Fruit fly (Drosophila melanogaster) whole organism, embryonic: ENCODE results near the gene Calr.

Experiments used
- Atf6 ChIP-seq: fragments of 200-800 bp; sonication (Bioruptor generic); IDR thresholded peaks from 2 replicates; pipeline ENCODE4 v1.3.6; 2022; ENCODE audit warnings: missing biosample characterization, missing genetic modification characterization
- B-H1 ChIP-seq: fragments of 200-800 bp; sonication (Bioruptor generic); IDR thresholded peaks from 3 replicates; pipeline ENCODE4 v1.3.6; 2022; ENCODE audit warnings: missing biosample characterization, missing genetic modification characterization
- CG1233 ChIP-seq: fragments of 200-800 bp; sonication (Bioruptor generic); optimal IDR thresholded peaks from 4 replicates; lab custom pipeline; 2018; ENCODE audit warnings: missing biosample characterization, mild to moderate bottlenecking, missing genetic modification characterization
- CG13296 ChIP-seq: fragments of 200-800 bp; sonication (Bioruptor generic); optimal IDR thresholded peaks from 3 replicates; lab custom pipeline; 2018; ENCODE audit warnings: missing biosample characterization, mild to moderate bottlenecking, missing genetic modification characterization
- CG14710 ChIP-seq: fragments of 200-800 bp; sonication (Bioruptor generic); optimal IDR thresholded peaks from 3 replicates; lab custom pipeline; 2019; ENCODE audit warnings: missing biosample characterization, mild to moderate bottlenecking, missing genetic modification characterization, moderate library complexity
- CG15696 ChIP-seq: fragments of 200-800 bp; sonication (Bioruptor generic); optimal IDR thresholded peaks from 2 replicates; lab custom pipeline; 2019; ENCODE audit warnings: missing biosample characterization, mild to moderate bottlenecking, missing genetic modification characterization, moderate library complexity
- CG17186 ChIP-seq: fragments of 200-800 bp; sonication (Bioruptor generic); optimal IDR thresholded peaks from 3 replicates; lab custom pipeline; 2017; ENCODE audit warnings: missing biosample characterization, missing genetic modification reagents, missing genetic modification characterization
- CG17359 ChIP-seq: fragments of 200-800 bp; sonication (Bioruptor generic); optimal IDR thresholded peaks from 3 replicates; lab custom pipeline; 2018; ENCODE audit warnings: missing biosample characterization, mild to moderate bottlenecking, missing genetic modification characterization, moderate library complexity
- CG17612 ChIP-seq: fragments of 200-800 bp; sonication (Bioruptor generic); IDR thresholded peaks from 2 replicates; pipeline ENCODE4 v1.3.6; 2022; ENCODE audit warnings: missing biosample characterization, missing genetic modification characterization
- CG4360 ChIP-seq: fragments of 200-800 bp; sonication (Bioruptor generic); IDR thresholded peaks from 2 replicates; pipeline ENCODE4 v1.3.6; 2022; ENCODE audit warnings: missing biosample characterization, missing genetic modification characterization
- CG6689 ChIP-seq: fragments of 200-800 bp; sonication (Bioruptor generic); IDR thresholded peaks from 2 replicates; pipeline ENCODE4 v1.3.6; 2022; ENCODE audit warnings: missing biosample characterization, missing genetic modification characterization
- CG6765 ChIP-seq: fragments of 200-800 bp; sonication (Bioruptor generic); optimal IDR thresholded peaks from 3 replicates; lab custom pipeline; 2017; ENCODE audit warnings: missing biosample characterization, mild to moderate bottlenecking, missing genetic modification characterization
- CG7372 ChIP-seq: fragments of 200-800 bp; sonication (Bioruptor generic); IDR thresholded peaks from 2 replicates; pipeline ENCODE4 v1.3.6; 2022; ENCODE audit warnings: missing biosample characterization, missing genetic modification characterization
- CG7786 ChIP-seq: fragments of 200-800 bp; sonication (Bioruptor generic); optimal IDR thresholded peaks from 2 replicates; lab custom pipeline; 2016; ENCODE audit warnings: missing biosample characterization, missing genetic modification characterization
- CG8924 ChIP-seq: fragments of 200-800 bp; optimal IDR thresholded peaks from 3 replicates; lab custom pipeline; 2019; ENCODE audit warnings: missing biosample characterization, mild to moderate bottlenecking, missing genetic modification characterization, moderate library complexity
- CG9215 ChIP-seq: fragments of 200-800 bp; sonication (Bioruptor generic); IDR thresholded peaks from 2 replicates; pipeline ENCODE4 v1.3.6; 2022; ENCODE audit warnings: missing biosample characterization, missing genetic modification characterization
- CHES-1-like ChIP-seq: fragments of 200-800 bp; sonication (Bioruptor generic); optimal IDR thresholded peaks from 2 replicates; lab custom pipeline; 2016; ENCODE audit warnings: missing biosample characterization, missing genetic modification characterization
- CoRest ChIP-seq: fragments of 200-800 bp; sonication (Bioruptor generic); optimal IDR thresholded peaks from 3 replicates; lab custom pipeline; 2018; ENCODE audit warnings: missing biosample characterization, mild to moderate bottlenecking, missing genetic modification characterization, moderate library complexity
- Deaf1 ChIP-seq: fragments of 200-800 bp; optimal IDR thresholded peaks from 3 replicates; lab custom pipeline; 2019; ENCODE audit warnings: missing biosample characterization, mild to moderate bottlenecking, missing genetic modification characterization, moderate library complexity
- Dp ChIP-seq: fragments of 200-800 bp; sonication (Bioruptor generic); optimal IDR thresholded peaks from 2 replicates; lab custom pipeline; 2018; ENCODE audit warnings: missing biosample characterization, mild to moderate bottlenecking, missing genetic modification characterization, moderate library complexity
- Elba2 ChIP-seq: fragments of 200-800 bp; sonication (Bioruptor generic); optimal IDR thresholded peaks from 3 replicates; lab custom pipeline; 2016; ENCODE audit warnings: missing biosample characterization, missing genetic modification characterization
- Fer3 ChIP-seq: fragments of 200-800 bp; sonication (Bioruptor generic); optimal IDR thresholded peaks from 2 replicates; lab custom pipeline; 2018; ENCODE audit warnings: missing biosample characterization, mild to moderate bottlenecking, missing genetic modification characterization, moderate library complexity
- HHEX ChIP-seq: fragments of 200-800 bp; sonication (Bioruptor generic); optimal IDR thresholded peaks from 3 replicates; lab custom pipeline; 2017; ENCODE audit warnings: missing biosample characterization, mild to moderate bottlenecking, missing genetic modification characterization, missing genetic modification reagents
- Hmr ChIP-seq: fragments of 200-800 bp; sonication (Bioruptor generic); optimal IDR thresholded peaks from 3 replicates; lab custom pipeline; 2017; ENCODE audit warnings: mild to moderate bottlenecking, missing biosample characterization, missing genetic modification reagents, missing genetic modification characterization
- Hr39 ChIP-seq: fragments of >200 bp; optimal IDR thresholded peaks from 2 replicates; lab custom pipeline; 2017
- MBD-R2 ChIP-seq: fragments of 200-800 bp; sonication (Bioruptor generic); IDR thresholded peaks from 2 replicates; pipeline ENCODE4 v1.3.6; 2022; ENCODE audit warnings: missing biosample characterization, missing genetic modification characterization
- MTF-1 ChIP-seq: fragments of 200-800 bp; sonication (Bioruptor generic); optimal IDR thresholded peaks from 2 replicates; lab custom pipeline; 2018; ENCODE audit warnings: missing biosample characterization, mild to moderate bottlenecking, missing genetic modification characterization, borderline replicate concordance
- Meics ChIP-seq: fragments of 200-800 bp; sonication (Bioruptor generic); optimal IDR thresholded peaks from 2 replicates; lab custom pipeline; 2017; ENCODE audit warnings: missing biosample characterization, mild to moderate bottlenecking, missing genetic modification characterization
- Tbp ChIP-seq: fragments of >200 bp; optimal IDR thresholded peaks from 2 replicates; lab custom pipeline; 2018; ENCODE audit warnings: missing biosample characterization, missing genetic modification characterization
- Vsx1 ChIP-seq: fragments of 200-800 bp; sonication (Bioruptor generic); optimal IDR thresholded peaks from 2 replicates; lab custom pipeline; 2017; ENCODE audit warnings: missing biosample characterization, mild to moderate bottlenecking, missing genetic modification characterization, missing genetic modification reagents
- amos ChIP-seq: fragments of 200-800 bp; sonication (Bioruptor generic); IDR thresholded peaks from 2 replicates; pipeline ENCODE4 v1.3.6; 2022; ENCODE audit warnings: missing biosample characterization, missing genetic modification characterization; ENCODE audit not compliant: partially characterized antibody
- aop ChIP-seq: fragments of 200-800 bp; sonication (Bioruptor generic); IDR thresholded peaks from 2 replicates; pipeline ENCODE4 v1.3.6; 2022; ENCODE audit warnings: missing biosample characterization, missing genetic modification characterization
- bowl ChIP-seq: fragments of 200-800 bp; sonication (Bioruptor generic); IDR thresholded peaks from 2 replicates; pipeline ENCODE4 v1.3.6; 2022; ENCODE audit warnings: missing biosample characterization, missing genetic modification characterization
- dm ChIP-seq: fragments of 200-800 bp; sonication (Bioruptor generic); optimal IDR thresholded peaks from 3 replicates; lab custom pipeline; 2016; ENCODE audit warnings: missing biosample characterization, missing genetic modification characterization
- dmrt11E ChIP-seq: fragments of 200-800 bp; sonication (Bioruptor generic); optimal IDR thresholded peaks from 3 replicates; lab custom pipeline; 2018; ENCODE audit warnings: missing biosample characterization, mild to moderate bottlenecking, missing genetic modification characterization, moderate library complexity
- dpn ChIP-seq, 2 experiments: fragments of 200-800 bp; sonication (Bioruptor generic); optimal IDR thresholded peaks; 3 replicates each; lab custom pipeline; 2016; ENCODE audit warnings: missing biosample characterization in 2 of 2, missing genetic modification characterization in 2 of 2
- fd3F ChIP-seq: fragments of 200-800 bp; sonication (Bioruptor generic); optimal IDR thresholded peaks from 2 replicates; lab custom pipeline; 2018; ENCODE audit warnings: missing biosample characterization, mild to moderate bottlenecking, missing genetic modification characterization, moderate library complexity
- fd96Cb ChIP-seq: fragments of 200-800 bp; sonication (Bioruptor generic); optimal IDR thresholded peaks from 2 replicates; lab custom pipeline; 2018; ENCODE audit warnings: missing biosample characterization, mild to moderate bottlenecking, missing genetic modification characterization, moderate library complexity
- gem ChIP-seq: fragments of 200-800 bp; sonication (Bioruptor generic); optimal IDR thresholded peaks from 2 replicates; lab custom pipeline; 2019; ENCODE audit warnings: missing biosample characterization, mild to moderate bottlenecking, missing genetic modification characterization, moderate library complexity
- lilli ChIP-seq: fragments of 200-800 bp; sonication (Bioruptor generic); optimal IDR thresholded peaks from 3 replicates; lab custom pipeline; 2016; ENCODE audit warnings: missing biosample characterization, missing genetic modification characterization
- luna ChIP-seq: fragments of 200-800 bp; sonication (Bioruptor generic); optimal IDR thresholded peaks from 2 replicates; lab custom pipeline; 2016; ENCODE audit warnings: missing biosample characterization, missing genetic modification characterization
- oc ChIP-seq: fragments of 200-800 bp; sonication (Bioruptor generic); optimal IDR thresholded peaks from 2 replicates; lab custom pipeline; 2018; ENCODE audit warnings: missing biosample characterization, mild to moderate bottlenecking, missing genetic modification characterization, moderate library complexity
- otp ChIP-seq: fragments of 200-800 bp; sonication (Bioruptor generic); IDR thresholded peaks from 3 replicates; pipeline ENCODE4, ENCODE4 v1.3.6; 2022; ENCODE audit warnings: missing biosample characterization, missing genetic modification characterization
- ro ChIP-seq: fragments of 200-800 bp; sonication (Bioruptor generic); IDR thresholded peaks from 2 replicates; pipeline ENCODE4 v1.3.6; 2022; ENCODE audit warnings: missing biosample characterization, missing genetic modification characterization
- sr ChIP-seq: fragments of 200-800 bp; sonication (Bioruptor generic); IDR thresholded peaks from 3 replicates; pipeline ENCODE4 v1.3.6; 2022; ENCODE audit warnings: missing biosample characterization, missing genetic modification characterization
- ssp ChIP-seq: fragments of 200-800 bp; sonication (Bioruptor generic); IDR thresholded peaks from 2 replicates; pipeline ENCODE4 v1.3.6; 2022; ENCODE audit warnings: missing biosample characterization, missing genetic modification characterization
- stc ChIP-seq: fragments of 200-800 bp; sonication (Bioruptor generic); IDR thresholded peaks from 2 replicates; pipeline ENCODE4 v1.3.6; 2022; ENCODE audit warnings: missing biosample characterization, missing genetic modification characterization
- trem ChIP-seq: fragments of 200-800 bp; optimal IDR thresholded peaks from 3 replicates; lab custom pipeline; 2019; ENCODE audit warnings: missing biosample characterization, mild to moderate bottlenecking, missing genetic modification characterization, moderate library complexity
- ttk ChIP-seq: fragments of 200-800 bp; sonication (Bioruptor generic); IDR thresholded peaks from 2 replicates; pipeline ENCODE4 v2.1.2; 2022; ENCODE audit warnings: missing biosample characterization, missing genetic modification characterization
- unpg ChIP-seq: fragments of 200-800 bp; sonication (Bioruptor generic); optimal IDR thresholded peaks from 3 replicates; lab custom pipeline; 2018; ENCODE audit warnings: missing biosample characterization, mild to moderate bottlenecking, missing genetic modification characterization, moderate library complexity
- zf30C ChIP-seq: fragments of 200-800 bp; sonication (Bioruptor generic); optimal IDR thresholded peaks from 3 replicates; lab custom pipeline; 2018; ENCODE audit warnings: missing biosample characterization, mild to moderate bottlenecking, missing genetic modification characterization
- zfh2 ChIP-seq: fragments of 200-800 bp; sonication (Bioruptor generic); optimal IDR thresholded peaks from 2 replicates; lab custom pipeline; 2016; ENCODE audit warnings: missing biosample characterization, missing genetic modification characterization

Gene Calr

DNA sequence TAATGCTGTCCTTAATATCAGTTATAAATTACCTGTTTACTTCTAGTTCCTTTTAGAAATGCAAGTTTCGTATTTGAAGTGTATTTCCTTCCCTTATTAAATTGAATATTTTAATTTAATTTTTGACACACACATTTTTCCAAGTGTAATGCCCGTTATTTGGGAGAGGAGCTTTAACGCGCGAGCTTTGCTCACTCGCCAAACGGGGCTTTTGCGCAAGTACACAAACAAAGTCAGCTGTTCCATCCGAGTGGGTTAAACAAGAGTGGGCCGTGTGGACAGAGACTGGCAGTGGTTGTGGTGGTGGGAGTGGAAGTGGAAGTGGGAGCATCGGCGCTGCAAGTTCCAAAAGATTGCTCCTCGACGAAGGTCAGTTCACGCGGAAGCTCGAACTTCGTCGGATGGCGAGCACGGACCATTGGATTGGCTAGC lies 49.5 kb downstream of the Calr start, which contains the start of gene CG8301 (continued):
- TF ChIP-seq CG7372 (GFP tag; lab: Robert Waterston, UW) (no peak), CG17186 (no peak), fd96Cb (tag; lab: Kevin White, UChicago) (no peak), Meics (GFP tag; lab: Kevin White, UChicago) (peak; percentile 20), unpg (GFP tag; lab: Kevin White, UChicago) (peak; percentile 51), CG6765 (GFP tag; lab: Kevin White, UChicago) (no peak), Elba2 (no peak), sr (peak; percentile 86), CG15696 (tag; lab: Kevin White, UChicago) (no peak), dpn (GFP tag; optimal IDR thresholded peaks at IDR 0.05; lab: Kevin White, UChicago) (peak in 1 of 2 experiments; percentile 30), CG17359 (no peak), CG1233 (GFP tag; lab: Kevin White, UChicago) (no peak), zf30C (GFP tag; lab: Kevin White, UChicago) (peak; percentile 70), ssp (GFP tag; lab: Robert Waterston, UW) (no peak), stc (peak; percentile 40; the same call in 1 of the 2 replicates), Hr39 (lab: Kevin White, UChicago) (no peak), MBD-R2 (GFP tag; lab: Robert Waterston, UW) (0 out of 2 replicates have a peak, but pooled peaks have one; percentile 31), B-H1 (GFP tag; lab: Robert Waterston, UW) (0 out of 3 replicates have a peak, but pooled peaks have one; percentile 14), MTF-1 (GFP tag; lab: Kevin White, UChicago) (no peak), Dp (GFP tag; lab: Kevin White, UChicago) (no peak), CG13296 (GFP tag; lab: Kevin White, UChicago) (no peak), Hmr (GFP tag; lab: Kevin White, UChicago) (peak; percentile 49), Vsx1 (no peak), CG4360 (GFP tag; lab: Robert Waterston, UW) (no peak), dm (GFP tag; lab: Kevin White, UChicago) (no peak), ttk (GFP tag; lab: Robert Waterston, UW) (0 out of 2 replicates have a peak, but pooled peaks have one; percentile 9), luna (GFP tag; lab: Kevin White, UChicago) (no peak), aop (GFP tag; lab: Robert Waterston, UW) (no peak), gem (tag; lab: Kevin White, UChicago) (peak; percentile 62), CHES-1-like (no peak), Fer3 (peak; percentile 30), dmrt11E (tag; lab: Kevin White, UChicago) (no peak), zfh2 (no peak), CG6689 (GFP tag; lab: Robert Waterston, UW) (no peak), amos (GFP tag; lab: Robert Waterston, UW) (no peak), oc (tag; lab: Kevin White, UChicago) (no peak), CG7786 (no peak), CG9215 (GFP tag; lab: Robert Waterston, UW) (no peak), CoRest (tag; lab: Kevin White, UChicago) (peak; percentile 15), Tbp (GFP tag; lab: Kevin White, UChicago) (no peak), Deaf1 (tag; lab: Kevin White, UChicago) (peak; percentile 77), CG14710 (tag; lab: Kevin White, UChicago) (no peak), bowl (GFP tag; lab: Robert Waterston, UW) (no peak), trem (no peak), Atf6 (GFP tag; lab: Robert Waterston, UW) (no peak), ro (GFP tag; lab: Robert Waterston, UW) (no peak), fd3F (GFP tag; lab: Kevin White, UChicago) (no peak), HHEX (GFP tag; lab: Kevin White, UChicago) (no peak), CG8924 (tag; lab: Kevin White, UChicago) (peak; percentile 31), CG17612 (GFP tag; lab: Robert Waterston, UW) (no peak), otp (no peak), lilli (GFP tag; lab: Kevin White, UChicago) (peak; percentile 49)
